Worm (Caenorhabditis elegans): ENCODE results near the gene C16C8.12.
"Not testable (repeated sequence)": the region's sequence is repeated elsewhere in the genome, so short reads cannot be mapped to it uniquely, and the experiment has no call there.

Gene C16C8.12

DNA sequence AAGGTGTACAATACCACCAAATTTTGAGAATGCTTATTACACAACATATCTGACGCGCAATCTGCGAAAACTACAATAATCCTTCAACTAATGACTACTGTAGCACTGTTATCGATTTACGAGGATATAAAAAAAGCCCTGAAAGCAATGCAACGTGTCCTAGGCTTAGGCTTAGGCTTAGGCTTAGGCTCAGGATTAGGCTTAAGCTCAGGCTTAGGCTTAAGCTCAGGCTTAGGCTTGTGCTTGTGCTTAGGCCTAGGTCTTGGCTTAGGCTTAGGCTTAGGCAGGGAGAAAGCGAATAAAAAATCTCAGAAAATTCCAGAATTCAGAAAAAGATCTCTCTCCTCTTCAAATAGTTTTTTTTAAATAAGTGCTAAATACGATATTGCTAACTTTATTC is 6.7 kb downstream of the C16C8.12 start:
- TF ChIP-seq nhr-28 (tag; optimal IDR thresholded peaks at IDR 0.05) (no peak), unc-62 (GFP tag; optimal IDR thresholded peaks at IDR 0.05) (no peak), fos-1 (tag; optimal IDR thresholded peaks at IDR 0.05) (no peak), nhr-43 (tag; optimal IDR thresholded peaks at IDR 0.05; ENCODE audit: poor library complexity, severe bottlenecking) (no peak), ZK546.5 (tag; optimal IDR thresholded peaks at IDR 0.05) (no peak), R02D3.7 (tag; optimal IDR thresholded peaks at IDR 0.05) (no peak), nhr-25 (tag; optimal IDR thresholded peaks at IDR 0.05) (no peak), nhr-12 (tag; optimal IDR thresholded peaks at IDR 0.05) (no peak), fkh-10 (GFP tag; optimal IDR thresholded peaks at IDR 0.05) (no peak), ceh-16 (tag; optimal IDR thresholded peaks at IDR 0.05) (no peak), aly-2 (tag; optimal IDR thresholded peaks at IDR 0.05) (no peak), pqm-1 (tag; optimal IDR thresholded peaks at IDR 0.05) (no peak), egl-5 (tag; optimal IDR thresholded peaks at IDR 0.05) (no peak), elt-3 (tag; optimal IDR thresholded peaks at IDR 0.05) (no peak)

DNA sequence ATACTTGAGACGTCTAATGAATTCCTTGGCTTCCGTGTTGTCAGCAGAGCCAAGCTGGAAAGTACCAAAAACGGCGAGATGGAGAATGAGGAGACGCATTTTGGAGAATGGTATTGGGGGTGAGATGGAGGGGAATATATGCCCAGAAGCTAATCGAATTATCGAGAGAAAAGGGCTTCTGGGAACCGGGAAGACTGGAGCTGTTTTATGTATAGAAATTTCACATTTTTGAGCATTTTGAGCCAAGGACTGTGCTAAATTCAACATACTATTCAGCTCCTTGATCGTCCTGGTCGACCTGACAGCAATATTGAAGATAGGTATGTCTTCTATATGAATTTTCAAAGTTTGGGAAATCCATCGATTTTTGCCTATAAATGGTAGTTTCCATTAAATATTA is 7.5 kb downstream of the C16C8.12 start, which contains the start of gene C16C8.7:
C16C8.7 (minus strand) TSS at position 101 of the 400 bp plus-strand sequence.
- TF ChIP-seq nhr-76 (tag; optimal IDR thresholded peaks at IDR 0.05) (no peak), nhr-237 (tag; optimal IDR thresholded peaks at IDR 0.05) (no peak), ceh-82 (tag; optimal IDR thresholded peaks at IDR 0.05) (no peak), ztf-11 (tag; optimal IDR thresholded peaks at IDR 0.05) (no peak), egl-27 (tag; optimal IDR thresholded peaks at IDR 0.05) (no peak), lin-39 (tag; optimal IDR thresholded peaks at IDR 0.05) (no peak), mml-1 (tag; optimal IDR thresholded peaks at IDR 0.05) (no peak)

DNA sequence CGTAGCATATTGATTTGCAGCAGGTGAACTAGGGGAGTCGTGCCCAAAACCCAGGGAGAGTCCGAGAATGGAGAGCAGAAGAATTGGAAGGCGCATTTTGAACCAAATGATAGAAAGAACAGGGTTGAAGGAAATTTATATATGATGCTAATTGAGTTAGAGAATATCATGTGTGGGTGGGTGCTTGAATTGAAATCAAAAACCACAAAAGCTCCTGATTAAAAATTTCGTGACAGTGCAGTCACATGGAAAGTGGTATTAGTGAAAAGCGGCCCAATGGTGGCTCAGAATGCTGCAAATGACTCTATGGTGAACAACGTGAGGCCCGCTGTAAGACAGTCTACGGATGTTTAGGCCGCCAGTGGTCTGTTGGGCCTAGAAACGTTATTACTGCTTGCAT is 9.1 kb downstream of the C16C8.12 start, which contains the start of gene C16C8.8:
C16C8.8 (minus strand) TSS at position 101 of the 400 bp plus-strand sequence.
- TF ChIP-seq lsy-12 (tag; optimal IDR thresholded peaks at IDR 0.05) (no peak), skn-1 (tag; optimal IDR thresholded peaks at IDR 0.05) (no peak), pha-4 (tag; optimal IDR thresholded peaks at IDR 0.05) (no peak)

DNA sequence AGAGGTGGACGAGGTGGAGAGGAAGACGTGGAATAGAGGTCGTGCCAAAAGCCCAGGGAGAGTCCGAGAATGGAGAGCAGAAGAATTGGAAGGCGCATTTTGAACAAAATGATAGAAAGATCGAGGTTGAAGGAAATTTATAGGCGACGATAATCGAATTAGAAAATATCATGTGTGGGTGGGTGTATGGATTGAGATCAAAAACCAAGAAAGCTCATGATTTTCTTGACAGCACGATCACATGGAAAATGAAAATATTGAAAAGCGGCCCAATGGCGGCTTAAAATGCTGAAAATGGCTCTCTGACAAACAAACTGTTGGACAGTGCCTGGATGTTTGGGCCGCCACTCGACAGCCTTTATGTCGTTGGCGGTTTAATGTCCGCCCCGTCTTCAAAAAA is 10.6 kb downstream of the C16C8.12 start, which contains the start of gene C16C8.9:
C16C8.9 (minus strand) TSS at position 101 of the 400 bp plus-strand sequence.
- no peak for TF ChIP-seq aly-2 (tag; optimal IDR thresholded peaks at IDR 0.05)
- no peak for TF ChIP-seq unc-39 (tag; optimal IDR thresholded peaks at IDR 0.05)
- no peak for TF ChIP-seq ceh-16 (tag; optimal IDR thresholded peaks at IDR 0.05)
- TF ChIP-seq mml-1 (tag; optimal IDR thresholded peaks at IDR 0.05) = no peak
- TF ChIP-seq fkh-10 (GFP tag; optimal IDR thresholded peaks at IDR 0.05) = no peak
- no peak for TF ChIP-seq nhr-77 (tag; optimal IDR thresholded peaks at IDR 0.05)
- TF ChIP-seq fkh-2 (tag; optimal IDR thresholded peaks at IDR 0.05) = no peak
- no peak for TF ChIP-seq nhr-12 (tag; optimal IDR thresholded peaks at IDR 0.05)
- TF ChIP-seq nhr-43 (tag; optimal IDR thresholded peaks at IDR 0.05; ENCODE audit: poor library complexity, severe bottlenecking) = no peak
- TF ChIP-seq jun-1 (tag; optimal IDR thresholded peaks at IDR 0.05) = no peak

DNA sequence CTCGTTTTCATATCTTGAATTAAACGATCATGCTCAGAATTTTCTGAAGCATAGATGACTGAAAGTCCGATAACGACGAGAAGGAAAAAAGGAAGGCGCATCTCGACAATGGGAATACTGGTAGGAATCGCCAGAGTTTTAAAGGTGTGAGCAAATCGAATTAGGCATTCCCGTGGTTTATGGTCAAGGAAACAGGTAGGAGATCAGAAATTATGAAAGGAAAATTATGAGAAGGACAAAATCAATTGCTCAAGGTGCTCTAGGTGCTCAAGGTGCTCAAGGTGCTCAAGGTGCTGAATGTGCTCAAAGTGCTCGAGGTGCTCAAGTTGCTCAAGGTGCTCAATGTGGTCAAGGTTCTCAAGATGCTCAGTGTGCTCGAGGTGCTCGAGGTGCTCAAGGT is 12.1 kb downstream of the C16C8.12 start, which contains the start of gene C16C8.10:
C16C8.10 (minus strand) TSS at position 101 of the 400 bp plus-strand sequence.
- not testable (repeated sequence) for TF ChIP-seq tbx-2, jun-1, zag-1 (tag; optimal IDR thresholded peaks at IDR 0.05)

DNA sequence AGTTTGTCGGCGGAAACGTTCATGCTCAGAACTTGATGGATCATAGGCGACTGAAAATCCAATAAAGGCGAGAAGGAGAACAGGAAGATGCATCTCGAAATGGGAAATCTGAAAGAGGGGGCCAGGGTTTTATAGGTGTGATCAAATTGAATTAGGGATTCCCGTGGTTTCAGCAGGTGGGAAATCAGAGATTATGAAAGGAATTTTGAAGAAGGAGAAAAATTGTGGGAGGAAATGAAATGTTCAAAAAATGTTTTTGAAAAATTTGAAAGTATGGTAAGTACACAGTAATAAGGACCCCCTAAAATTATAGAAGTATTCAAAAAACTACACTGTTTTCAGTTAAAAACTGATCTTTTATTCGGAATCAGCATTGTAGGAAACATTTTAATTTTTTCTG is 18.0 kb downstream of the C16C8.12 start, which contains the start of gene Y49F6B.20:
Y49F6B.20 (minus strand) TSS at position 101 of the 400 bp plus-strand sequence.
- TF ChIP-seq unc-39 (tag; optimal IDR thresholded peaks at IDR 0.05) (no peak), nhr-77 (tag; optimal IDR thresholded peaks at IDR 0.05) (no peak), nhr-237 (tag; optimal IDR thresholded peaks at IDR 0.05) (no peak), nhr-43 (tag; optimal IDR thresholded peaks at IDR 0.05; ENCODE audit: poor library complexity, severe bottlenecking) (no peak), elt-1 (tag; optimal IDR thresholded peaks at IDR 0.05) (no peak), nhr-23 (tag; optimal IDR thresholded peaks at IDR 0.05) (no peak), fkh-10 (GFP tag; optimal IDR thresholded peaks at IDR 0.05) (no peak), ceh-82 (tag; optimal IDR thresholded peaks at IDR 0.05) (no peak), R02D3.7 (tag; optimal IDR thresholded peaks at IDR 0.05) (no peak), lin-15B (tag; optimal IDR thresholded peaks at IDR 0.05) (no peak), ztf-4 (tag; optimal IDR thresholded peaks at IDR 0.05) (no peak), skn-1 (tag; optimal IDR thresholded peaks at IDR 0.05) (no peak), pha-4 (tag; optimal IDR thresholded peaks at IDR 0.05) (no peak), fos-1 (tag; optimal IDR thresholded peaks at IDR 0.05) (no peak), elt-3 (tag; optimal IDR thresholded peaks at IDR 0.05) (no peak), fkh-2 (tag; optimal IDR thresholded peaks at IDR 0.05) (no peak), nfya-1 (tag; optimal IDR thresholded peaks at IDR 0.05; ENCODE audit: insufficient read depth) (no peak), lsy-12 (tag; optimal IDR thresholded peaks at IDR 0.05) (no peak)
